Worm (Caenorhabditis elegans) whole organism, L4 larva: ENCODE data around the gene Y39A1A.18.

Experiments used
- F26F4.8 ChIP-seq: fragments of 200-800 bp; sonication (Bioruptor generic); conservative IDR thresholded peaks from 2 replicates; pipeline ENCODE4 v1.3.6; 2022; ENCODE audit warnings: missing genetic modification characterization, missing compliant biosample characterization
- F37D6.2 ChIP-seq: sonication (generic microtip); optimal IDR thresholded peaks from 2 replicates; lab custom pipeline; 2016; ENCODE audit warnings: mild to moderate bottlenecking, missing genetic modification characterization, missing compliant biosample characterization
- F44E2.7 ChIP-seq: fragments of 200-800 bp; sonication (Bioruptor generic); IDR thresholded peaks from 2 replicates; pipeline ENCODE4 v2.1.2; 2022; ENCODE audit warnings: missing genetic modification characterization, missing compliant biosample characterization
- F49E8.2 ChIP-seq: sonication (generic microtip); optimal IDR thresholded peaks from 2 replicates; lab custom pipeline; 2016; ENCODE audit warnings: missing compliant biosample characterization, mild to moderate bottlenecking, missing genetic modification characterization, borderline replicate concordance
- R02D3.7 ChIP-seq: fragments of 150-350 bp; sonication (generic microtip); optimal IDR thresholded peaks from 3 replicates; lab custom pipeline; 2014; ENCODE audit warnings: missing biosample characterization, missing genetic modification characterization
- T26A8.4 ChIP-seq: fragments of 200-800 bp; sonication (Bioruptor generic); IDR thresholded peaks from 2 replicates; pipeline ENCODE4 v1.3.6; 2022; ENCODE audit warnings: missing genetic modification characterization, missing compliant biosample characterization
- Y105C5A.15 ChIP-seq: fragments of 200-800 bp; sonication (Bioruptor generic); IDR thresholded peaks from 2 replicates; pipeline ENCODE4 v1.3.6; 2022; ENCODE audit warnings: missing genetic modification characterization, missing compliant biosample characterization
- Y48G9A.11 ChIP-seq: fragments of 200-800 bp; sonication (Bioruptor generic); IDR thresholded peaks from 2 replicates; pipeline ENCODE4 v1.3.6; 2022; ENCODE audit warnings: missing genetic modification reagents, missing genetic modification characterization, missing compliant biosample characterization
- Y5F2A.4 ChIP-seq: fragments of 200-800 bp; sonication (Bioruptor generic); optimal IDR thresholded peaks from 2 replicates; lab custom pipeline; 2018; ENCODE audit warnings: mild to moderate bottlenecking, missing genetic modification characterization, missing compliant biosample characterization
- ZK337.2 ChIP-seq: fragments of 200-800 bp; sonication (Bioruptor generic); IDR thresholded peaks from 2 replicates; pipeline ENCODE4 v1.3.6; 2022; ENCODE audit warnings: missing genetic modification reagents, missing genetic modification characterization, missing compliant biosample characterization
- ZK546.5 ChIP-seq, 2 experiments: sonication (generic microtip); optimal IDR thresholded peaks; 2 replicates each; lab custom pipeline; 2017; ENCODE audit warnings: missing biosample characterization in 2 of 2, missing genetic modification characterization in 2 of 2
- ceh-20 ChIP-seq: fragments of 200-800 bp; sonication (Bioruptor generic); IDR thresholded peaks from 2 replicates; pipeline ENCODE4 v1.3.6; 2022; ENCODE audit warnings: missing genetic modification reagents, missing genetic modification characterization, missing compliant biosample characterization
- ceh-32 ChIP-seq: sonication (generic microtip); optimal IDR thresholded peaks from 2 replicates; lab custom pipeline; 2016; ENCODE audit warnings: mild to moderate bottlenecking, missing genetic modification characterization, missing compliant biosample characterization; ENCODE audit not compliant: poor library complexity
- ceh-62 ChIP-seq: sonication (generic microtip); optimal IDR thresholded peaks from 2 replicates; lab custom pipeline; 2017; ENCODE audit warnings: missing biosample characterization, missing genetic modification characterization
- ceh-82 ChIP-seq: sonication (generic microtip); optimal IDR thresholded peaks from 2 replicates; lab custom pipeline; 2017; ENCODE audit warnings: missing biosample characterization, missing genetic modification characterization
- ctbp-1 ChIP-seq: fragments of 200-800 bp; sonication (Bioruptor generic); IDR thresholded peaks from 2 replicates; pipeline ENCODE4 v1.3.6; 2022; ENCODE audit warnings: missing genetic modification reagents, missing genetic modification characterization, missing compliant biosample characterization
- daf-16 ChIP-seq, 3 experiments: sonication (generic microtip); optimal IDR thresholded peaks; 2 replicates each; lab custom pipeline; 2016 to 2017; ENCODE audit warnings: missing genetic modification characterization in 3 of 3, missing genetic modification reagents in 3 of 3, mild to moderate bottlenecking in 2 of 3, missing compliant biosample characterization in 2 of 3, missing biosample characterization in 1 of 3, moderate library complexity in 1 of 3
- dmd-6 ChIP-seq: fragments of 200-800 bp; sonication (Bioruptor generic); IDR thresholded peaks from 2 replicates; pipeline ENCODE4 v1.3.6; 2022; ENCODE audit warnings: missing genetic modification reagents, missing genetic modification characterization, missing compliant biosample characterization
- dmd-9 ChIP-seq: fragments of 200-800 bp; sonication (Bioruptor generic); IDR thresholded peaks from 2 replicates; pipeline ENCODE4 v1.3.6; 2022; ENCODE audit warnings: missing genetic modification reagents, missing genetic modification characterization, missing compliant biosample characterization
- duxl-1 ChIP-seq: sonication (generic microtip); optimal IDR thresholded peaks from 2 replicates; lab custom pipeline; 2016; ENCODE audit warnings: mild to moderate bottlenecking, missing genetic modification characterization, moderate library complexity, missing compliant biosample characterization; ENCODE audit not compliant: poor library complexity
- dve-1 ChIP-seq: sonication (generic microtip); optimal IDR thresholded peaks from 2 replicates; lab custom pipeline; 2017; ENCODE audit warnings: antibody characterized with exemption, mild to moderate bottlenecking, missing genetic modification characterization, missing compliant biosample characterization; ENCODE audit not compliant: insufficient read depth
- fkh-10 ChIP-seq: fragments of 150-350 bp; optimal IDR thresholded peaks from 2 replicates; lab custom pipeline; 2014; ENCODE audit warnings: missing biosample characterization, missing genetic modification reagents, missing genetic modification characterization
- hlh-11 ChIP-seq: fragments of 200-800 bp; sonication (Bioruptor generic); optimal IDR thresholded peaks from 2 replicates; lab custom pipeline; 2018; ENCODE audit warnings: mild to moderate bottlenecking, missing genetic modification characterization, missing compliant biosample characterization
- lin-13 ChIP-seq: fragments of 150-350 bp; optimal IDR thresholded peaks from 2 replicates; lab custom pipeline; 2014; ENCODE audit warnings: missing biosample characterization, missing genetic modification reagents, missing genetic modification characterization
- lin-15B ChIP-seq: fragments of 150-350 bp; sonication (generic microtip); optimal IDR thresholded peaks from 3 replicates; lab custom pipeline; 2014; ENCODE audit warnings: missing biosample characterization, missing genetic modification characterization
- lin-39 ChIP-seq: fragments of 150-350 bp; optimal IDR thresholded peaks from 2 replicates; lab custom pipeline; 2014; ENCODE audit warnings: missing biosample characterization, missing genetic modification reagents, missing genetic modification characterization
- lir-3 ChIP-seq: sonication (generic microtip); optimal IDR thresholded peaks from 2 replicates; lab custom pipeline; 2016; ENCODE audit warnings: mild to moderate bottlenecking, missing genetic modification characterization, missing compliant biosample characterization
- lsy-2 ChIP-seq, 2 experiments: fragments of 150-350 bp in 1 of 2; sonication (generic microtip) in 1 of 2; optimal IDR thresholded peaks; 2 replicates each; lab custom pipeline; 2014 to 2017; ENCODE audit warnings: missing biosample characterization in 2 of 2, missing genetic modification characterization in 2 of 2
- madf-5 ChIP-seq, 2 experiments: fragments of 200-800 bp; sonication (Bioruptor generic); IDR thresholded peaks; 2 replicates each; pipeline ENCODE4 v1.3.6; 2022; ENCODE audit warnings: missing compliant biosample characterization in 2 of 2, missing genetic modification characterization in 2 of 2
- madf-9 ChIP-seq: fragments of 200-800 bp; sonication (Bioruptor generic); conservative IDR thresholded peaks from 2 replicates; pipeline ENCODE4 v1.3.6; 2022; ENCODE audit warnings: missing genetic modification reagents, missing genetic modification characterization, missing compliant biosample characterization
- mdt-29 ChIP-seq: fragments of 200-800 bp; sonication (Bioruptor generic); IDR thresholded peaks from 2 replicates; pipeline ENCODE4 v1.3.6; 2022; ENCODE audit warnings: missing genetic modification reagents, missing genetic modification characterization, missing compliant biosample characterization
- mep-1 ChIP-seq: fragments of 150-350 bp; sonication (generic microtip); optimal IDR thresholded peaks from 3 replicates; lab custom pipeline; 2014; ENCODE audit warnings: missing biosample characterization, missing genetic modification characterization
- nhr-11 ChIP-seq: fragments of 150-350 bp; optimal IDR thresholded peaks from 2 replicates; lab custom pipeline; 2014; ENCODE audit warnings: missing biosample characterization, missing genetic modification characterization
- nhr-111 ChIP-seq: fragments of 200-800 bp; sonication (Bioruptor generic); optimal IDR thresholded peaks from 2 replicates; lab custom pipeline; 2018; ENCODE audit warnings: mild to moderate bottlenecking, missing genetic modification characterization, missing compliant biosample characterization
- nhr-237 ChIP-seq: sonication (generic microtip); optimal IDR thresholded peaks from 2 replicates; lab custom pipeline; 2017; ENCODE audit warnings: missing biosample characterization, missing genetic modification characterization
- nhr-25 ChIP-seq: sonication (generic microtip); optimal IDR thresholded peaks from 2 replicates; lab custom pipeline; 2017; ENCODE audit warnings: missing genetic modification characterization, mild to moderate bottlenecking, missing compliant biosample characterization, antibody characterized with exemption, moderate library complexity, borderline replicate concordance; ENCODE audit not compliant: insufficient read depth
- nhr-48 ChIP-seq: sonication (generic microtip); optimal IDR thresholded peaks from 2 replicates; lab custom pipeline; 2016; ENCODE audit warnings: mild to moderate bottlenecking, missing genetic modification characterization, missing compliant biosample characterization
- nhr-77 ChIP-seq: fragments of 150-350 bp; optimal IDR thresholded peaks from 2 replicates; lab custom pipeline; 2014; ENCODE audit warnings: missing biosample characterization, missing genetic modification characterization
- pqm-1 ChIP-seq: sonication (generic microtip); optimal IDR thresholded peaks from 2 replicates; lab custom pipeline; 2017; ENCODE audit warnings: missing biosample characterization, missing genetic modification characterization
- rbr-2 ChIP-seq: sonication (generic microtip); optimal IDR thresholded peaks from 2 replicates; lab custom pipeline; 2016; ENCODE audit warnings: missing genotype, missing genetic modification characterization, missing compliant biosample characterization
- saeg-2 ChIP-seq: fragments of 200-800 bp; sonication (Bioruptor generic); IDR thresholded peaks from 2 replicates; pipeline ENCODE4 v1.3.6; 2022; ENCODE audit warnings: missing genetic modification reagents, missing genetic modification characterization, missing compliant biosample characterization
- sdz-12 ChIP-seq: fragments of 200-800 bp; sonication (Bioruptor generic); optimal IDR thresholded peaks from 2 replicates; lab custom pipeline; 2018; ENCODE audit warnings: mild to moderate bottlenecking, missing genetic modification characterization, missing compliant biosample characterization
- snpc-1.2 ChIP-seq: fragments of 200-800 bp; sonication (Bioruptor generic); IDR thresholded peaks from 2 replicates; pipeline ENCODE4 v1.3.6; 2022; ENCODE audit warnings: missing genetic modification reagents, missing genetic modification characterization, missing compliant biosample characterization
- spr-1 ChIP-seq: sonication (generic microtip); optimal IDR thresholded peaks from 2 replicates; lab custom pipeline; 2016; ENCODE audit warnings: mild to moderate bottlenecking, missing genetic modification characterization, missing compliant biosample characterization
- unc-130 ChIP-seq: sonication (generic microtip); optimal IDR thresholded peaks from 2 replicates; lab custom pipeline; 2016; ENCODE audit warnings: missing genetic modification reagents, missing genetic modification characterization, missing compliant biosample characterization
- unc-62 ChIP-seq, 3 experiments: fragments of 150-350 bp in 1 of 3; sonication (generic microtip); optimal IDR thresholded peaks in 2 of 3; peaks in 1 of 3; 1 replicate in 1 of 3; 2 replicates in 2 of 3; lab custom pipeline; 2014 to 2017; ENCODE audit warnings: missing biosample characterization in 3 of 3, missing genetic modification characterization in 3 of 3, missing genetic modification reagents in 3 of 3, missing genotype in 1 of 3
- vab-7 ChIP-seq: fragments of 200-800 bp; sonication (Bioruptor generic); IDR thresholded peaks from 2 replicates; pipeline ENCODE4 v1.3.6; 2022; ENCODE audit warnings: missing genetic modification reagents, missing genetic modification characterization, missing compliant biosample characterization
- zip-11 ChIP-seq: fragments of 200-800 bp; sonication (Bioruptor generic); IDR thresholded peaks from 2 replicates; pipeline ENCODE4 v1.3.6; 2022; ENCODE audit warnings: missing genetic modification characterization, missing compliant biosample characterization
- ztf-11 ChIP-seq: fragments of 150-350 bp; optimal IDR thresholded peaks from 2 replicates; lab custom pipeline; 2014; ENCODE audit warnings: missing biosample characterization, missing genetic modification characterization

Gene Y39A1A.18

ce11 chrIII:10706972-10707438, 12.7 kb upstream of the Y39A1A.18 start, which contains the start of the genes Y39A1A.21 and Y39A1A.22 (continued):
- TF ChIP-seq zip-11 (GFP tag; lab: Robert Waterston, UW), result no peak
- no peak for TF ChIP-seq lin-15B
- TF ChIP-seq duxl-1 (tag; lab: Kevin White, UChicago), result peak; percentile 44
- no peak for TF ChIP-seq F44E2.7 (GFP tag; lab: Robert Waterston, UW)
- peak; percentile 58 for TF ChIP-seq F37D6.2 (tag; lab: Kevin White, UChicago)
- peak; percentile 86 for TF ChIP-seq dve-1 (tag; lab: Kevin White, UChicago)
- TF ChIP-seq dmd-6 (GFP tag; lab: Robert Waterston, UW), result peak; percentile 80
- TF ChIP-seq nhr-77 (tag; lab: Kevin White, UChicago), result peak; percentile 63
- TF ChIP-seq dmd-9 (GFP tag; lab: Robert Waterston, UW), result no peak
- TF ChIP-seq unc-130, result peak; percentile 8
- TF ChIP-seq fkh-10 (GFP tag; lab: Kevin White, UChicago), result peak; percentile 33
- no peak for TF ChIP-seq sdz-12 (GFP tag; lab: Kevin White, UChicago)
- TF ChIP-seq daf-16 (GFP tag; optimal IDR thresholded peaks at IDR 0.05; lab: Kevin White, UChicago), result peak; percentile 7 to 50
- TF ChIP-seq daf-16 (tag; optimal IDR thresholded peaks at IDR 0.05; lab: Kevin White, UChicago), result peak; percentile 60
- peak; percentile 70 for TF ChIP-seq nhr-11 (tag; lab: Kevin White, UChicago)
- peak; percentile 80 for TF ChIP-seq hlh-11 (tag; lab: Kevin White, UChicago)
- TF ChIP-seq F49E8.2 (tag; lab: Kevin White, UChicago), result peak; percentile 27
- no peak for TF ChIP-seq ZK546.5 (tag; optimal IDR thresholded peaks at IDR 0.05; lab: Kevin White, UChicago)
- no peak for TF ChIP-seq nhr-25 (tag; lab: Kevin White, UChicago)
- TF ChIP-seq R02D3.7, result no peak
- no peak for TF ChIP-seq F26F4.8
- peak; percentile 18 for TF ChIP-seq pqm-1
- TF ChIP-seq nhr-48, result peak; percentile 62
- TF ChIP-seq snpc-1.2 (GFP tag; lab: Robert Waterston, UW), result no peak
- TF ChIP-seq rbr-2 (tag; lab: Kevin White, UChicago), result peak; percentile 67
- peak; percentile 51 for TF ChIP-seq madf-9 (GFP tag; lab: Robert Waterston, UW)
- peak; percentile 7 for TF ChIP-seq lin-13 (GFP tag; lab: Kevin White, UChicago)
- no peak for TF ChIP-seq lir-3
- TF ChIP-seq ceh-20 (GFP tag; lab: Robert Waterston, UW), result peak; percentile 63; the same call in 1 of the 2 replicates
- TF ChIP-seq ceh-32, result no peak
- peak; percentile 43; the same call in 1 of the 2 replicates for TF ChIP-seq mdt-29 (GFP tag; lab: Robert Waterston, UW)
- TF ChIP-seq ctbp-1, result 0 out of 2 replicates have a peak, but pooled peaks have one; percentile 30
- no peak for TF ChIP-seq ztf-11 (tag; lab: Kevin White, UChicago)
- 0 out of 2 replicates have a peak, but pooled peaks have one; percentile 43 for TF ChIP-seq ZK337.2
- no peak for TF ChIP-seq unc-62 (GFP tag; optimal IDR thresholded peaks at IDR 0.05 in 1 of 2; lab: Kevin White, UChicago)
- no peak for TF ChIP-seq unc-62 (tag; optimal IDR thresholded peaks at IDR 0.05; lab: Kevin White, UChicago)
- no peak for TF ChIP-seq ceh-82 (tag; lab: Kevin White, UChicago)
- 0 out of 2 replicates have a peak, but pooled peaks have one; percentile 23 for TF ChIP-seq saeg-2 (GFP tag; lab: Robert Waterston, UW)
- TF ChIP-seq lin-39, result no peak
- no peak for TF ChIP-seq ceh-62 (tag; lab: Kevin White, UChicago)
- no peak for TF ChIP-seq nhr-237
- no peak for TF ChIP-seq vab-7
- TF ChIP-seq Y48G9A.11, result 0 out of 2 replicates have a peak, but pooled peaks have one; percentile 31
- peak; percentile 62 for TF ChIP-seq spr-1 (tag; lab: Kevin White, UChicago)
- TF ChIP-seq Y5F2A.4 (GFP tag; lab: Kevin White, UChicago), result no peak
- TF ChIP-seq T26A8.4 (GFP tag; lab: Robert Waterston, UW), result peak; percentile 86
- TF ChIP-seq mep-1 (tag; lab: Kevin White, UChicago), result peak; percentile 81
- no peak for TF ChIP-seq nhr-111
- no peak for TF ChIP-seq Y105C5A.15 (GFP tag; lab: Robert Waterston, UW)
- TF ChIP-seq madf-5 (GFP tag; IDR thresholded peaks at IDR 0.05; lab: Robert Waterston, UW), result no peak
- TF ChIP-seq lsy-2 (tag; optimal IDR thresholded peaks at IDR 0.05; lab: Kevin White, UChicago), result peak in 1 of 2 experiments; percentile 85
